Worm (Caenorhabditis elegans): ENCODE results near the gene dach-1.

- TF ChIP-seq pbrm-1 (GFP tag; IDR thresholded peaks at IDR 0.05) (no peak), C17E4.6 (GFP tag; IDR thresholded peaks at IDR 0.05) (no peak), nfyb-1 (GFP tag; IDR thresholded peaks at IDR 0.05) (no peak), nfya-1 (tag; optimal IDR thresholded peaks at IDR 0.05; ENCODE audit: borderline replicate concordance, insufficient read depth) (no peak), bed-2 (GFP tag; IDR thresholded peaks at IDR 0.05) (no peak), hmg-20 (GFP tag; IDR thresholded peaks at IDR 0.05) (no peak), snpc-4 (GFP tag; optimal IDR thresholded peaks at IDR 0.05) (no peak), snpc-4 (tag; optimal IDR thresholded peaks at IDR 0.05) (no peak), T07F8.4 (tag; optimal IDR thresholded peaks at IDR 0.05) (no peak), attf-6 (GFP tag; IDR thresholded peaks at IDR 0.05) (no peak), ceh-58 (GFP tag; IDR thresholded peaks at IDR 0.05) (no peak), pha-4 (tag; optimal IDR thresholded peaks at IDR 0.05) (no peak), B0035.1 (tag; optimal IDR thresholded peaks at IDR 0.05) (no peak), lin-26 (GFP tag; IDR thresholded peaks at IDR 0.05) (no peak), snpc-1.1 (tag; optimal IDR thresholded peaks at IDR 0.05; ENCODE audit: insufficient read depth) (no peak)
Observed at ce11 chrV:3987616-3988015, 37.8 kb downstream of the dach-1 start, which contains the start of gene nlp-28.
